Worm (Caenorhabditis elegans) whole organism, mixed stage, embryonic: ENCODE results near the gene B0491.6.

Experiments
- mls-2 ChIP-seq: sonication (generic microtip); optimal IDR thresholded peaks from 2 replicates; lab custom pipeline; 2016; ENCODE audit warnings: mild to moderate bottlenecking, missing genetic modification characterization, moderate library complexity, missing compliant biosample characterization
- nhr-237 ChIP-seq: fragments of 150-350 bp; optimal IDR thresholded peaks from 2 replicates; lab custom pipeline; 2014; ENCODE audit warnings: missing biosample characterization, missing genetic modification characterization
- pha-4 ChIP-seq: fragments of 150-350 bp; optimal IDR thresholded peaks from 2 replicates; lab custom pipeline; 2018; ENCODE audit warnings: missing biosample characterization, missing genetic modification reagents, missing genetic modification characterization
- sptf-1 ChIP-seq: sonication (generic microtip); optimal IDR thresholded peaks from 2 replicates; lab custom pipeline; 2017; ENCODE audit warnings: mild to moderate bottlenecking, missing genetic modification characterization, moderate library complexity, missing compliant biosample characterization
- unc-62 ChIP-seq: fragments of 150-350 bp; optimal IDR thresholded peaks from 2 replicates; lab custom pipeline; 2014; ENCODE audit warnings: missing biosample characterization, missing genetic modification reagents, missing genetic modification characterization
- ztf-11 ChIP-seq: fragments of 150-350 bp; optimal IDR thresholded peaks from 2 replicates; lab custom pipeline; 2014; ENCODE audit warnings: missing biosample characterization, missing genetic modification characterization

- TF ChIP-seq ztf-11 (tag; lab: Kevin White, UChicago) = no peak
- TF ChIP-seq mls-2 (tag; lab: Kevin White, UChicago) = no peak
- TF ChIP-seq unc-62 (GFP tag; lab: Kevin White, UChicago) = no peak
- TF ChIP-seq nhr-237 (tag; lab: Kevin White, UChicago) = no peak
- no peak for TF ChIP-seq sptf-1
- TF ChIP-seq pha-4 (tag; lab: Kevin White, UChicago) = no peak
Observed at ce11 chrII:11386950-11387349, 38.8 kb upstream of the B0491.6 start.
